Worm (Caenorhabditis elegans) whole organism, young adult: Measurements from ENCODE around the gene cec-5.
A peak's percentile ranks its signal among the peaks of the same experiment; 100 is the strongest.

Source experiments
- B0261.1 ChIP-seq: sonication (generic microtip); optimal IDR thresholded peaks from 2 replicates; lab custom pipeline; 2016; ENCODE audit warnings: mild to moderate bottlenecking, missing genetic modification characterization, moderate library complexity, missing compliant biosample characterization
- B0336.3 ChIP-seq: fragments of 200-800 bp; sonication (Bioruptor generic); IDR thresholded peaks from 2 replicates; pipeline ENCODE4 v1.3.6; 2022; ENCODE audit warnings: missing genetic modification characterization, missing compliant biosample characterization
- C17E4.6 ChIP-seq: fragments of 200-800 bp; sonication (Bioruptor generic); IDR thresholded peaks from 2 replicates; pipeline ENCODE4 v1.3.6; 2022; ENCODE audit warnings: missing genetic modification reagents, missing genetic modification characterization, missing compliant biosample characterization
- F10E7.11 ChIP-seq: sonication (generic microtip); optimal IDR thresholded peaks from 2 replicates; lab custom pipeline; 2017; ENCODE audit warnings: mild to moderate bottlenecking, missing genetic modification characterization, moderate library complexity, missing compliant biosample characterization
- F33H1.4 ChIP-seq: fragments of 200-800 bp; sonication (Bioruptor generic); IDR thresholded peaks from 2 replicates; pipeline ENCODE4 v1.3.6; 2022; ENCODE audit warnings: missing genetic modification reagents, missing genetic modification characterization, missing compliant biosample characterization
- F39B2.1 ChIP-seq: fragments of 200-800 bp; sonication (Bioruptor generic); IDR thresholded peaks from 2 replicates; pipeline ENCODE4 v1.3.6; 2022; ENCODE audit warnings: missing genetic modification reagents, missing genetic modification characterization, missing compliant biosample characterization
- F49E8.2 ChIP-seq: sonication (generic microtip); optimal IDR thresholded peaks from 3 replicates; lab custom pipeline; 2017; ENCODE audit warnings: missing genetic modification characterization, mild to moderate bottlenecking, missing compliant biosample characterization, antibody characterized with exemption, moderate library complexity; ENCODE audit not compliant: insufficient read depth
- F52B5.7 ChIP-seq: sonication (generic microtip); optimal IDR thresholded peaks from 2 replicates; lab custom pipeline; 2016; ENCODE audit warnings: mild to moderate bottlenecking, missing genetic modification characterization, missing compliant biosample characterization
- F55B11.4 ChIP-seq: sonication (generic microtip); optimal IDR thresholded peaks from 2 replicates; lab custom pipeline; 2016; ENCODE audit warnings: missing compliant biosample characterization, missing genetic modification characterization, borderline replicate concordance; ENCODE audit not compliant: insufficient read depth
- F57A8.1 ChIP-seq: fragments of 200-800 bp; sonication (Bioruptor generic); optimal IDR thresholded peaks from 2 replicates; lab custom pipeline; 2018; ENCODE audit warnings: mild to moderate bottlenecking, missing genetic modification characterization, moderate library complexity, missing compliant biosample characterization
- K11D2.4 ChIP-seq: fragments of 200-800 bp; sonication (Bioruptor generic); IDR thresholded peaks from 2 replicates; pipeline ENCODE4 v1.3.6; 2022; ENCODE audit warnings: missing genetic modification reagents, missing genetic modification characterization, missing compliant biosample characterization
- T07F8.4 ChIP-seq: sonication (generic microtip); optimal IDR thresholded peaks from 2 replicates; lab custom pipeline; 2016; ENCODE audit warnings: mild to moderate bottlenecking, missing genetic modification characterization, moderate library complexity, missing compliant biosample characterization
- Y53F4B.3 ChIP-seq: fragments of 200-800 bp; sonication (Bioruptor generic); IDR thresholded peaks from 2 replicates; pipeline ENCODE4 v1.3.6; 2022; ENCODE audit warnings: missing genetic modification reagents, missing genetic modification characterization, missing compliant biosample characterization
- Y79H2A.3 ChIP-seq: fragments of 200-800 bp; sonication (Bioruptor generic); conservative IDR thresholded peaks from 2 replicates; pipeline ENCODE4 v1.3.6; 2022; ENCODE audit warnings: missing genetic modification reagents, missing genetic modification characterization, missing compliant biosample characterization
- Y95B8A.8 ChIP-seq: fragments of 200-800 bp; sonication (Bioruptor generic); IDR thresholded peaks from 2 replicates; pipeline ENCODE4 v1.3.6; 2022; ENCODE audit warnings: missing genetic modification reagents, missing genetic modification characterization, missing compliant biosample characterization
- ZK185.1 ChIP-seq: sonication (generic microtip); optimal IDR thresholded peaks from 2 replicates; lab custom pipeline; 2016; ENCODE audit warnings: mild to moderate bottlenecking, missing genetic modification characterization, missing compliant biosample characterization; ENCODE audit not compliant: poor library complexity, severe bottlenecking
- aptf-3 ChIP-seq: fragments of 200-800 bp; sonication (Bioruptor generic); IDR thresholded peaks from 2 replicates; pipeline ENCODE4 v1.3.6; 2022; ENCODE audit warnings: missing genetic modification characterization, missing compliant biosample characterization
- attf-5 ChIP-seq: fragments of 200-800 bp; sonication (Bioruptor generic); optimal IDR thresholded peaks from 2 replicates; lab custom pipeline; 2018; ENCODE audit warnings: mild to moderate bottlenecking, missing genetic modification characterization, missing compliant biosample characterization
- cebp-1 ChIP-seq, 2 experiments: fragments of 200-800 bp in 1 of 2; sonication (Bioruptor generic) in 1 of 2; sonication (generic microtip) in 1 of 2; IDR thresholded peaks in 1 of 2; optimal IDR thresholded peaks in 1 of 2; 2 replicates each; pipeline versions ENCODE4 v1.3.6 to Lab custom; 2017 to 2022; ENCODE audit warnings: missing compliant biosample characterization in 2 of 2, missing genetic modification characterization in 2 of 2, mild to moderate bottlenecking in 1 of 2, missing genetic modification reagents in 1 of 2, moderate library complexity in 1 of 2
- ceh-40 ChIP-seq: fragments of 200-800 bp; sonication (Bioruptor generic); IDR thresholded peaks from 2 replicates; pipeline ENCODE4 v1.3.6; 2022; ENCODE audit warnings: missing genetic modification characterization, missing compliant biosample characterization
- dox-1 ChIP-seq: fragments of 200-800 bp; sonication (Bioruptor generic); IDR thresholded peaks from 2 replicates; pipeline ENCODE4 v1.3.6; 2022; ENCODE audit warnings: missing genetic modification reagents, missing genetic modification characterization, missing compliant biosample characterization
- dpff-1 ChIP-seq: sonication (generic microtip); optimal IDR thresholded peaks from 2 replicates; lab custom pipeline; 2017; ENCODE audit warnings: mild to moderate bottlenecking, missing genetic modification characterization, missing compliant biosample characterization
- dpl-1 ChIP-seq: fragments of 150-350 bp; optimal IDR thresholded peaks from 2 replicates; lab custom pipeline; 2014; ENCODE audit warnings: missing biosample characterization, missing genetic modification reagents, missing genetic modification characterization
- him-1 ChIP-seq: sonication (generic microtip); optimal IDR thresholded peaks from 2 replicates; lab custom pipeline; 2016; ENCODE audit warnings: missing genotype, missing genetic modification reagents, missing genetic modification characterization, missing compliant biosample characterization
- hlh-26 ChIP-seq: fragments of 200-800 bp; sonication (Bioruptor generic); conservative IDR thresholded peaks from 2 replicates; pipeline ENCODE4 v1.3.6; 2022; ENCODE audit warnings: missing genetic modification reagents, missing genetic modification characterization, missing compliant biosample characterization
- hmg-1.2 ChIP-seq: fragments of 200-800 bp; sonication (Bioruptor generic); IDR thresholded peaks from 2 replicates; pipeline ENCODE4 v1.3.6; 2022; ENCODE audit warnings: missing genetic modification reagents, missing genetic modification characterization, missing compliant biosample characterization
- hrde-1 ChIP-seq: sonication (generic microtip); optimal IDR thresholded peaks from 2 replicates; lab custom pipeline; 2016; ENCODE audit warnings: missing genetic modification characterization, mild to moderate bottlenecking, missing compliant biosample characterization, moderate library complexity, missing genotype, missing genetic modification reagents, borderline replicate concordance
- lag-1 ChIP-seq: fragments of 200-800 bp; sonication (Bioruptor generic); IDR thresholded peaks from 2 replicates; pipeline ENCODE4 v1.3.6; 2022; ENCODE audit warnings: missing genetic modification reagents, missing genetic modification characterization, missing compliant biosample characterization
- let-607 ChIP-seq, 2 experiments: fragments of 200-800 bp in 1 of 2; sonication (Bioruptor generic) in 1 of 2; sonication (generic microtip) in 1 of 2; optimal IDR thresholded peaks; 2 replicates each; lab custom pipeline; 2016 to 2018; ENCODE audit warnings: mild to moderate bottlenecking in 2 of 2, missing compliant biosample characterization in 2 of 2, missing genetic modification characterization in 2 of 2, moderate library complexity in 2 of 2, missing genotype in 1 of 2
- lsl-1 ChIP-seq: fragments of 200-800 bp; sonication (Bioruptor generic); optimal IDR thresholded peaks from 2 replicates; lab custom pipeline; 2018; ENCODE audit warnings: mild to moderate bottlenecking, missing genetic modification characterization, moderate library complexity, missing compliant biosample characterization
- madf-10 ChIP-seq: sonication (generic microtip); optimal IDR thresholded peaks from 2 replicates; lab custom pipeline; 2016; ENCODE audit warnings: mild to moderate bottlenecking, missing genetic modification characterization, missing compliant biosample characterization
- madf-6 ChIP-seq: fragments of 200-800 bp; sonication (Bioruptor generic); IDR thresholded peaks from 2 replicates; pipeline ENCODE4 v1.3.6; 2022; ENCODE audit warnings: missing genetic modification reagents, missing genetic modification characterization, missing compliant biosample characterization
- mes-4 ChIP-seq: sonication (generic microtip); optimal IDR thresholded peaks from 2 replicates; lab custom pipeline; 2016; ENCODE audit warnings: missing genotype, missing genetic modification characterization, missing compliant biosample characterization
- nfya-2 ChIP-seq: fragments of 200-800 bp; sonication (Bioruptor generic); IDR thresholded peaks from 2 replicates; pipeline ENCODE4 v1.3.6; 2022; ENCODE audit warnings: missing genetic modification reagents, missing genetic modification characterization, missing compliant biosample characterization
- nfyb-1 ChIP-seq: fragments of 200-800 bp; sonication (Bioruptor generic); IDR thresholded peaks from 2 replicates; pipeline ENCODE4 v1.3.6; 2022; ENCODE audit warnings: missing genetic modification reagents, missing genetic modification characterization, missing compliant biosample characterization
- nhr-80 ChIP-seq: sonication (generic microtip); optimal IDR thresholded peaks from 2 replicates; lab custom pipeline; 2016; ENCODE audit warnings: missing genetic modification characterization, missing compliant biosample characterization
- nhr-90 ChIP-seq: sonication (generic microtip); optimal IDR thresholded peaks from 2 replicates; lab custom pipeline; 2016; ENCODE audit warnings: missing genotype, mild to moderate bottlenecking, missing genetic modification characterization, missing compliant biosample characterization
- pha-4 ChIP-seq: fragments of 150-350 bp; sonication (generic microtip); optimal IDR thresholded peaks from 2 replicates; lab custom pipeline; 2014; ENCODE audit warnings: missing biosample characterization, missing genetic modification reagents, missing genetic modification characterization
- repo-1 ChIP-seq: sonication (generic microtip); optimal IDR thresholded peaks from 2 replicates; lab custom pipeline; 2017; ENCODE audit warnings: mild to moderate bottlenecking, missing genetic modification characterization, missing compliant biosample characterization
- snpc-1.3 ChIP-seq: sonication (generic microtip); optimal IDR thresholded peaks from 2 replicates; lab custom pipeline; 2017; ENCODE audit warnings: missing genetic modification characterization, mild to moderate bottlenecking, missing compliant biosample characterization, antibody characterized with exemption, moderate library complexity, missing genotype, missing genetic modification reagents; ENCODE audit not compliant: insufficient read depth
- snpc-4 ChIP-seq, 5 experiments: fragments of 150-350 bp in 1 of 5; sonication (generic microtip) in 4 of 5; optimal IDR thresholded peaks; 2 replicates each; lab custom pipeline; 2014 to 2018; ENCODE audit warnings: missing genetic modification characterization in 5 of 5, missing biosample characterization in 3 of 5, antibody characterized with exemption in 2 of 5, mild to moderate bottlenecking in 2 of 5, missing compliant biosample characterization in 2 of 5, missing genotype in 2 of 5, moderate library complexity in 2 of 5, missing genetic modification reagents in 1 of 5
- tlf-1 ChIP-seq: fragments of 200-800 bp; sonication (Bioruptor generic); optimal IDR thresholded peaks from 2 replicates; lab custom pipeline; 2018; ENCODE audit warnings: mild to moderate bottlenecking, missing genetic modification characterization, missing compliant biosample characterization
- ztf-22 ChIP-seq: fragments of 200-800 bp; sonication (Bioruptor generic); optimal IDR thresholded peaks from 2 replicates; lab custom pipeline; 2018; ENCODE audit warnings: mild to moderate bottlenecking, missing genetic modification characterization, moderate library complexity, missing compliant biosample characterization
- ztf-28 ChIP-seq: fragments of 200-800 bp; sonication (Bioruptor generic); IDR thresholded peaks from 2 replicates; pipeline ENCODE4 v1.3.6; 2022; ENCODE audit warnings: missing genetic modification reagents, missing genetic modification characterization, missing compliant biosample characterization

The cec-5 gene

DNA sequence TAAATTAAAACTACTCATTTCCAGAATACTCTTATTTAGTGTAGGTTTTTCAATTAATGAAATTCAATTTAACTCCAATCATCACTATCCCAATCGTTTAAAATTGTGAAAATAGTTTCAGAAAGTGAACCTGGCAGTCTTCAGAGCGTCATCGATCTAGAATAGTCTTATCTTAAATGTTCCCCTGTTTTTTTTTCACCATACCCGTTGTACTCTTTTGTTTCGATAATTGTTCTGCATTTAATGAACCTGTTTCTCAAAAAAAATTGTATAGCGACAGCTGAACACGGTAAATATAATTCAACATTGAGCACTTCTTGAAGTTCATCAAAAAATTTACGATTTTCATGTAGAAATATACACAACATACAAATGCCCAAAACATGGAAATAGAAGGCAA, 28.7 kb downstream of the cec-5 start:
- TF ChIP-seq Y53F4B.3 (GFP tag; lab: Robert Waterston, UW) = no peak
- peak; percentile 35 for TF ChIP-seq ZK185.1 (tag; lab: Kevin White, UChicago)
- TF ChIP-seq attf-5 = no peak
- no peak for TF ChIP-seq nfya-2 (GFP tag; lab: Robert Waterston, UW)
- peak; percentile 16 for TF ChIP-seq tlf-1 (GFP tag; lab: Kevin White, UChicago)
- TF ChIP-seq Y79H2A.3 (GFP tag; lab: Robert Waterston, UW) = no peak
- TF ChIP-seq snpc-4 (GFP tag; optimal IDR thresholded peaks at IDR 0.05; lab: Kevin White, UChicago) = no peak
- peak in 1 of 4 experiments; percentile 12 for TF ChIP-seq snpc-4 (tag; optimal IDR thresholded peaks at IDR 0.05; lab: Kevin White, UChicago)
- TF ChIP-seq lsl-1 (GFP tag; lab: Kevin White, UChicago) = no peak
- TF ChIP-seq nfyb-1 = 0 out of 2 replicates have a peak, but pooled peaks have one; percentile 14
- TF ChIP-seq C17E4.6 (GFP tag; lab: Robert Waterston, UW) = no peak
- TF ChIP-seq aptf-3 (GFP tag; lab: Robert Waterston, UW) = no peak
- no peak for TF ChIP-seq dpff-1
- TF ChIP-seq hlh-26 (GFP tag; lab: Robert Waterston, UW) = no peak
- TF ChIP-seq repo-1 (tag; lab: Kevin White, UChicago) = peak; percentile 64
- TF ChIP-seq ceh-40 (GFP tag; lab: Robert Waterston, UW) = no peak
- no peak for TF ChIP-seq ztf-22 (GFP tag; lab: Kevin White, UChicago)
- TF ChIP-seq F55B11.4 = no peak
- TF ChIP-seq pha-4 (tag; lab: Kevin White, UChicago) = no peak
- no peak for TF ChIP-seq ztf-28 (GFP tag; lab: Robert Waterston, UW)
- 0 out of 2 replicates have a peak, but pooled peaks have one; percentile 37 for TF ChIP-seq B0336.3
- TF ChIP-seq mes-4 (tag; lab: Kevin White, UChicago) = no peak
- TF ChIP-seq B0261.1 (tag; lab: Kevin White, UChicago) = no peak
- no peak for TF ChIP-seq F10E7.11
- TF ChIP-seq hrde-1 = peak; percentile 69
- TF ChIP-seq dox-1 (GFP tag; lab: Robert Waterston, UW) = no peak
- TF ChIP-seq snpc-1.3 = peak; percentile 3
- no peak for TF ChIP-seq lag-1 (GFP tag; lab: Robert Waterston, UW)
- peak; percentile 42; the same call in 1 of the 2 replicates for TF ChIP-seq madf-6 (GFP tag; lab: Robert Waterston, UW)
- TF ChIP-seq F49E8.2 (tag; lab: Kevin White, UChicago) = no peak
- no peak for TF ChIP-seq nhr-80 (tag; lab: Kevin White, UChicago)
- peak; percentile 43; the same call in 1 of the 2 replicates for TF ChIP-seq Y95B8A.8 (GFP tag; lab: Robert Waterston, UW)
- no peak for TF ChIP-seq K11D2.4
- TF ChIP-seq F57A8.1 = no peak

DNA sequence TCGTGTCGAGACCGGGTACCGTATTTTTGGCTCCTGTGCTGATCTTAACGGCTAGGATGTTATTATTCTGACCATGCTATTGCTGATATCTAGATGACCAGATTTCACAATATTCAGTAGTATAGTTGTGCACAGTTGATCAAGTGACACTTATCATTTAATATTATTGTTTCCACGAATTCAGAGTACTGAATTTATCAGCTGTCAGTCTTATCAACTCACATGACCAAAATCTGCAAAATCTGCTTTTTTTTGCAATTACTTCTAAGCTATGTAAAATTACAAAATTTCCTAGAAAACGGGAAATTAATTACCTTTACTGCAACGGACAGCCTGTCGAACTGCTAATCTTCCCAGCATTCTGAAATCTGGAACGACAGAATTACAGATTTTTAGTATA, 29.5 kb downstream of the cec-5 start, which contains the start of gene pam-1:
pam-1 (minus strand) TSS at position 368 of the 400 bp plus-strand sequence.
- TF ChIP-seq dpl-1 (GFP tag; lab: Kevin White, UChicago) (no peak), cebp-1 (GFP tag; IDR thresholded peaks at IDR 0.05; lab: Robert Waterston, UW) (no peak), cebp-1 (tag; optimal IDR thresholded peaks at IDR 0.05; lab: Kevin White, UChicago) (peak; percentile 42), ceh-40 (GFP tag; lab: Robert Waterston, UW) (no peak), nfyb-1 (peak; percentile 26; the same call in 1 of the 2 replicates)
- TF ChIP-seq, all 124 proteins: peak for 2

DNA sequence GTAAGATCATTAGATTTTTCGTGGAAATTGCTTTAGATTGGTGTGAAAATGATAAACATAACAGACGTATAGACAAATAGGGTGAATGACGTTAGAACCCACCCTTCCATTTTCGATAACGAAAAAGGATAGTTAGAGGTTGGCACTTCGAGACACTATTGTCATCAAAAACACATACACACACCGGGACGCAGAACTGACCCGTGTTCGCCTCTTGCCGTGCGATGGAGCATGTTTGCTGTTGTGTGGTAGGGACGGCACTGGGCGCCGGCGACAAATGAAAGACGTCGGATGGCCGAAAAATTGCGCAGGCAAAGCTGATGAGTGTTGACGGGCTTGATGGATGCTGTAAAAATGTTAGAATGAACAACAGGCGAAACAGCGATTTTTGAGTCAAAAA, 30.1 kb downstream of the cec-5 start:
- TF ChIP-seq F39B2.1 (GFP tag; lab: Robert Waterston, UW) (no peak), attf-5 (peak; percentile 58), madf-6 (GFP tag; lab: Robert Waterston, UW) (peak; percentile 31; the same call in 1 of the 2 replicates), madf-10 (peak; percentile 18), nhr-90 (tag; lab: Kevin White, UChicago) (peak; percentile 41), him-1 (no peak), Y79H2A.3 (GFP tag; lab: Robert Waterston, UW) (no peak), nfyb-1 (0 out of 2 replicates have a peak, but pooled peaks have one; percentile 25), let-607 (tag; optimal IDR thresholded peaks at IDR 0.05; lab: Kevin White, UChicago) (peak; percentile 89 to 96), T07F8.4 (no peak), F52B5.7 (no peak), F33H1.4 (GFP tag; lab: Robert Waterston, UW) (no peak), hmg-1.2 (GFP tag; lab: Robert Waterston, UW) (no peak; the same call in 1 of the 2 replicates)
